Worm (Caenorhabditis elegans) whole organism, midembryonic: Measurements from ENCODE around the gene T28C12.2.

ENCODE experiments used
- T22C8.4 ChIP-seq: fragments of 200-800 bp; sonication (Bioruptor generic); IDR thresholded peaks from 2 replicates; pipeline ENCODE4 v1.3.6; 2022; ENCODE audit warnings: missing genetic modification characterization, missing compliant biosample characterization
- cog-1 ChIP-seq: sonication (generic microtip); optimal IDR thresholded peaks from 2 replicates; lab custom pipeline; 2016; ENCODE audit warnings: missing genetic modification characterization, missing compliant biosample characterization
- flt-1 ChIP-seq: fragments of 200-800 bp; sonication (Bioruptor generic); IDR thresholded peaks from 2 replicates; pipeline ENCODE4 v1.3.6; 2022; ENCODE audit warnings: missing genetic modification characterization, missing compliant biosample characterization
- klf-2 ChIP-seq: fragments of 200-800 bp; sonication (Bioruptor generic); conservative IDR thresholded peaks from 2 replicates; pipeline ENCODE4 v1.3.6; 2022; ENCODE audit warnings: missing genetic modification reagents, missing genetic modification characterization, missing compliant biosample characterization
- med-1 ChIP-seq: sonication (generic microtip); optimal IDR thresholded peaks from 2 replicates; lab custom pipeline; 2017; ENCODE audit warnings: missing genetic modification characterization, mild to moderate bottlenecking, missing compliant biosample characterization, antibody characterized with exemption, missing genetic modification reagents; ENCODE audit not compliant: insufficient read depth
- ref-1 ChIP-seq: fragments of 200-800 bp; sonication (Bioruptor generic); conservative IDR thresholded peaks from 2 replicates; pipeline ENCODE4 v1.3.6; 2022; ENCODE audit warnings: missing genetic modification reagents, missing genetic modification characterization, missing compliant biosample characterization
- tab-1 ChIP-seq: fragments of 200-800 bp; sonication (Bioruptor generic); IDR thresholded peaks from 2 replicates; pipeline ENCODE4 v1.3.6; 2022; ENCODE audit warnings: missing genetic modification characterization, missing compliant biosample characterization
- ztf-23 ChIP-seq: fragments of 200-800 bp; sonication (Bioruptor generic); IDR thresholded peaks from 2 replicates; pipeline ENCODE4 v1.3.6; 2022; ENCODE audit warnings: missing genetic modification reagents, missing genetic modification characterization, missing compliant biosample characterization
- ztf-29 ChIP-seq: fragments of 200-800 bp; sonication (Bioruptor generic); IDR thresholded peaks from 2 replicates; pipeline ENCODE4 v1.3.6; 2022; ENCODE audit warnings: missing genetic modification reagents, missing genetic modification characterization, missing compliant biosample characterization

T28C12.2 gene

ce11 chrV:6328897-6329296 lies at the start of gene T28C12.2:
T28C12.2 (plus strand) TSS chrV:6329197.
- TF ChIP-seq klf-2 (GFP tag; lab: Robert Waterston, UW), result no peak
- no peak for TF ChIP-seq ztf-23
- no peak for TF ChIP-seq cog-1
- no peak for TF ChIP-seq ztf-29 (GFP tag; lab: Robert Waterston, UW)
- TF ChIP-seq ref-1 (GFP tag; lab: Robert Waterston, UW), result no peak
- no peak for TF ChIP-seq med-1

- no peak for TF ChIP-seq ref-1 (GFP tag; lab: Robert Waterston, UW)
- no peak for TF ChIP-seq cog-1
- no peak for TF ChIP-seq tab-1 (GFP tag; lab: Robert Waterston, UW)
- TF ChIP-seq ztf-23, result no peak
- no peak for TF ChIP-seq klf-2 (GFP tag; lab: Robert Waterston, UW)
- TF ChIP-seq ztf-29 (GFP tag; lab: Robert Waterston, UW), result no peak
- no peak for TF ChIP-seq med-1
- no peak for TF ChIP-seq T22C8.4 (GFP tag; lab: Robert Waterston, UW)
- TF ChIP-seq flt-1, result no peak
Measured at ce11 chrV:6280067-6280466, 48.9 kb upstream of the T28C12.2 start.

- TF ChIP-seq med-1 (no peak), klf-2 (GFP tag; lab: Robert Waterston, UW) (no peak)
Measured at ce11 chrV:6281175-6281574, 47.8 kb upstream of the T28C12.2 start, which contains the start of the genes K12B6.4 and spe-49. K12B6.4 (minus strand) TSS chrV:6281275. spe-49 (plus strand) TSS chrV:6281359.

ce11 chrV:6286343-6286742 lies 42.7 kb upstream of the T28C12.2 start, which contains the start of gene srn-1:
srn-1 (minus strand) TSS chrV:6286443.
- no peak for TF ChIP-seq T22C8.4 (GFP tag; lab: Robert Waterston, UW)
- no peak for TF ChIP-seq ref-1 (GFP tag; lab: Robert Waterston, UW)
- no peak for TF ChIP-seq ztf-29 (GFP tag; lab: Robert Waterston, UW)
- TF ChIP-seq ztf-23, result no peak
- no peak for TF ChIP-seq flt-1
- TF ChIP-seq tab-1 (GFP tag; lab: Robert Waterston, UW), result no peak
- no peak for TF ChIP-seq med-1
- TF ChIP-seq klf-2 (GFP tag; lab: Robert Waterston, UW), result no peak
- no peak for TF ChIP-seq cog-1

- TF ChIP-seq med-1 (no peak), ref-1 (GFP tag; lab: Robert Waterston, UW) (no peak), ztf-29 (GFP tag; lab: Robert Waterston, UW) (no peak), tab-1 (GFP tag; lab: Robert Waterston, UW) (no peak), flt-1 (no peak), T22C8.4 (GFP tag; lab: Robert Waterston, UW) (no peak), cog-1 (no peak), klf-2 (GFP tag; lab: Robert Waterston, UW) (no peak), ztf-23 (no peak)
Measured at ce11 chrV:6288607-6289006, 40.4 kb upstream of the T28C12.2 start, which contains the start of gene K12B6.11. K12B6.11 (plus strand) TSS chrV:6288907.

- TF ChIP-seq T22C8.4 (GFP tag; lab: Robert Waterston, UW) (no peak), ztf-23 (no peak), tab-1 (GFP tag; lab: Robert Waterston, UW) (no peak)
Measured at ce11 chrV:6291301-6291700, 37.7 kb upstream of the T28C12.2 start.

- TF ChIP-seq flt-1 (no peak), tab-1 (GFP tag; lab: Robert Waterston, UW) (no peak)
Measured at ce11 chrV:6292401-6292800, 36.6 kb upstream of the T28C12.2 start, which contains the start of gene K12B6.9. K12B6.9 (minus strand) TSS chrV:6292666.

ce11 chrV:6301046-6301445 lies 28.0 kb upstream of the T28C12.2 start:
- TF ChIP-seq tab-1 (GFP tag; lab: Robert Waterston, UW), result no peak
- TF ChIP-seq cog-1, result no peak
- TF ChIP-seq T22C8.4 (GFP tag; lab: Robert Waterston, UW), result no peak
- no peak for TF ChIP-seq ztf-29 (GFP tag; lab: Robert Waterston, UW)
- TF ChIP-seq ref-1 (GFP tag; lab: Robert Waterston, UW), result no peak
- no peak for TF ChIP-seq ztf-23
- no peak for TF ChIP-seq flt-1
- TF ChIP-seq klf-2 (GFP tag; lab: Robert Waterston, UW), result no peak
- TF ChIP-seq med-1, result no peak

- TF ChIP-seq klf-2 (GFP tag; lab: Robert Waterston, UW) (no peak), T22C8.4 (GFP tag; lab: Robert Waterston, UW) (no peak), cog-1 (no peak), flt-1 (no peak), ztf-29 (GFP tag; lab: Robert Waterston, UW) (no peak), ref-1 (GFP tag; lab: Robert Waterston, UW) (no peak), ztf-23 (no peak), med-1 (no peak), tab-1 (GFP tag; lab: Robert Waterston, UW) (no peak)
Measured at ce11 chrV:6302465-6302864, 26.5 kb upstream of the T28C12.2 start.

- TF ChIP-seq ztf-29 (GFP tag; lab: Robert Waterston, UW), result no peak
- TF ChIP-seq klf-2 (GFP tag; lab: Robert Waterston, UW), result no peak
- no peak for TF ChIP-seq T22C8.4 (GFP tag; lab: Robert Waterston, UW)
- TF ChIP-seq tab-1 (GFP tag; lab: Robert Waterston, UW), result no peak
Measured at ce11 chrV:6303471-6303870, 25.5 kb upstream of the T28C12.2 start, which contains the start of gene sago-1. sago-1 (plus strand) TSS chrV:6303771.

- TF ChIP-seq ztf-23 (no peak), klf-2 (GFP tag; lab: Robert Waterston, UW) (no peak), cog-1 (no peak), med-1 (no peak), ztf-29 (GFP tag; lab: Robert Waterston, UW) (no peak), ref-1 (GFP tag; lab: Robert Waterston, UW) (no peak), flt-1 (no peak), tab-1 (GFP tag; lab: Robert Waterston, UW) (no peak), T22C8.4 (GFP tag; lab: Robert Waterston, UW) (no peak)
Measured at ce11 chrV:6311936-6312335, 17.1 kb upstream of the T28C12.2 start.
